Fruit fly (Drosophila melanogaster) whole organism, prepupa: Measurements from ENCODE around the gene CG42538.

Experiments used
- CG10669 ChIP-seq: fragments of 200-800 bp; sonication (Bioruptor generic); optimal IDR thresholded peaks from 3 replicates; lab custom pipeline; 2018; ENCODE audit warnings: missing biosample characterization, mild to moderate bottlenecking, missing genetic modification characterization, moderate library complexity
- CG16779 ChIP-seq: fragments of 200-800 bp; sonication (Bioruptor generic); optimal IDR thresholded peaks from 3 replicates; lab custom pipeline; 2017; ENCODE audit warnings: missing biosample characterization, mild to moderate bottlenecking, missing genetic modification characterization
- CG8319 ChIP-seq: fragments of 200-800 bp; sonication (Bioruptor generic); optimal IDR thresholded peaks from 3 replicates; lab custom pipeline; 2016; ENCODE audit warnings: missing biosample characterization, missing genetic modification characterization
- Ets21C ChIP-seq: fragments of 200-800 bp; sonication (Bioruptor generic); optimal IDR thresholded peaks from 3 replicates; lab custom pipeline; 2016; ENCODE audit warnings: missing biosample characterization, missing genetic modification characterization
- Gug ChIP-seq: fragments of 200-800 bp; sonication (Bioruptor generic); IDR thresholded peaks from 2 replicates; pipeline ENCODE4 v1.3.6; 2022; ENCODE audit warnings: missing biosample characterization, missing genetic modification characterization
- spab ChIP-seq: fragments of 200-800 bp; sonication (Bioruptor generic); optimal IDR thresholded peaks from 2 replicates; lab custom pipeline; 2017; ENCODE audit warnings: missing biosample characterization, mild to moderate bottlenecking, missing genetic modification characterization, missing genetic modification reagents

dm6 chr3L:16023020-16023648 is 11.2 kb upstream of the CG42538 start, which contains the start of gene Notum:
- TF ChIP-seq CG8319 (GFP tag; lab: Kevin White, UChicago) (no peak), CG10669 (GFP tag; lab: Kevin White, UChicago) (no peak), Gug (GFP tag; lab: Robert Waterston, UW) (no peak), CG16779 (no peak), Ets21C (GFP tag; lab: Kevin White, UChicago) (no peak), spab (GFP tag; lab: Kevin White, UChicago) (no peak)
